Fruit fly (Drosophila melanogaster) whole organism, embryonic: Measurements from ENCODE around the gene Mst89B.

ENCODE experiments used
- Blimp-1 ChIP-seq: fragments of 200-800 bp; sonication (Bioruptor generic); optimal IDR thresholded peaks from 3 replicates; lab custom pipeline; 2018; ENCODE audit warnings: missing biosample characterization, missing genetic modification characterization, mild to moderate bottlenecking, moderate library complexity, missing genetic modification reagents
- BtbVII ChIP-seq: fragments of 200-800 bp; sonication (Bioruptor generic); optimal IDR thresholded peaks from 3 replicates; lab custom pipeline; 2017; ENCODE audit warnings: missing biosample characterization, mild to moderate bottlenecking, missing genetic modification characterization
- C15 ChIP-seq: fragments of 200-800 bp; sonication (Bioruptor generic); IDR thresholded peaks from 3 replicates; pipeline ENCODE4 v1.3.6; 2022; ENCODE audit warnings: missing biosample characterization, missing genetic modification characterization
- CG10209 ChIP-seq: fragments of 200-800 bp; sonication (Bioruptor generic); optimal IDR thresholded peaks from 3 replicates; lab custom pipeline; 2017; ENCODE audit warnings: missing biosample characterization, mild to moderate bottlenecking, missing genetic modification characterization, missing genetic modification reagents
- CG10321 ChIP-seq: fragments of 200-800 bp; sonication (Bioruptor generic); IDR thresholded peaks from 2 replicates; pipeline ENCODE4 v1.3.6; 2022; ENCODE audit warnings: missing biosample characterization, missing genetic modification characterization
- CG12299 ChIP-seq: fragments of 200-800 bp; sonication (Bioruptor generic); optimal IDR thresholded peaks from 2 replicates; lab custom pipeline; 2018; ENCODE audit warnings: missing biosample characterization, mild to moderate bottlenecking, missing genetic modification characterization
- CG1233 ChIP-seq: fragments of 200-800 bp; sonication (Bioruptor generic); optimal IDR thresholded peaks from 4 replicates; lab custom pipeline; 2018; ENCODE audit warnings: missing biosample characterization, mild to moderate bottlenecking, missing genetic modification characterization
- CG13287 ChIP-seq: fragments of 200-800 bp; sonication (Bioruptor generic); IDR thresholded peaks from 2 replicates; pipeline ENCODE4 v1.3.6; 2022; ENCODE audit warnings: missing biosample characterization, missing genetic modification characterization; ENCODE audit not compliant: partially characterized antibody
- CG13296 ChIP-seq: fragments of 200-800 bp; sonication (Bioruptor generic); optimal IDR thresholded peaks from 3 replicates; lab custom pipeline; 2018; ENCODE audit warnings: missing biosample characterization, mild to moderate bottlenecking, missing genetic modification characterization
- CG15269 ChIP-seq: fragments of 200-800 bp; sonication (Bioruptor generic); optimal IDR thresholded peaks from 2 replicates; lab custom pipeline; 2018; ENCODE audit warnings: missing biosample characterization, mild to moderate bottlenecking, missing genetic modification characterization, moderate library complexity
- CG16863 ChIP-seq: fragments of 200-800 bp; sonication (Bioruptor generic); optimal IDR thresholded peaks from 3 replicates; lab custom pipeline; 2016; ENCODE audit warnings: missing biosample characterization, missing genetic modification characterization
- CG17385 ChIP-seq: fragments of 200-800 bp; sonication (Bioruptor generic); optimal IDR thresholded peaks from 3 replicates; lab custom pipeline; 2018; ENCODE audit warnings: missing biosample characterization, mild to moderate bottlenecking, missing genetic modification characterization
- CG17612 ChIP-seq: fragments of 200-800 bp; sonication (Bioruptor generic); IDR thresholded peaks from 2 replicates; pipeline ENCODE4 v1.3.6; 2022; ENCODE audit warnings: missing biosample characterization, missing genetic modification characterization
- CG18011 ChIP-seq: fragments of 200-800 bp; sonication (Bioruptor generic); optimal IDR thresholded peaks from 2 replicates; lab custom pipeline; 2017; ENCODE audit warnings: missing biosample characterization, missing genetic modification characterization, mild to moderate bottlenecking, moderate library complexity, missing genotype
- CG18764 ChIP-seq: fragments of 200-800 bp; sonication (Bioruptor generic); optimal IDR thresholded peaks from 3 replicates; lab custom pipeline; 2016; ENCODE audit warnings: missing biosample characterization, missing genetic modification characterization
- CG2202 ChIP-seq: fragments of 200-800 bp; sonication (Bioruptor generic); optimal IDR thresholded peaks from 2 replicates; lab custom pipeline; 2018; ENCODE audit warnings: missing biosample characterization, mild to moderate bottlenecking, missing genetic modification characterization
- CG2712 ChIP-seq: fragments of 200-800 bp; optimal IDR thresholded peaks from 3 replicates; lab custom pipeline; 2019; ENCODE audit warnings: missing biosample characterization, mild to moderate bottlenecking, missing genetic modification characterization, moderate library complexity
- CG34422 ChIP-seq: fragments of 200-800 bp; sonication (Bioruptor generic); IDR thresholded peaks from 3 replicates; pipeline ENCODE4 v1.3.6; 2022; ENCODE audit warnings: missing biosample characterization, missing genetic modification characterization
- CG4328 ChIP-seq: fragments of 200-800 bp; sonication (Bioruptor generic); optimal IDR thresholded peaks from 3 replicates; lab custom pipeline; 2017; ENCODE audit warnings: missing biosample characterization, missing genetic modification reagents, missing genetic modification characterization
- CG4424 ChIP-seq: fragments of 200-800 bp; sonication (Bioruptor generic); optimal IDR thresholded peaks from 3 replicates; lab custom pipeline; 2016; ENCODE audit warnings: missing biosample characterization, missing genetic modification characterization
- CG6689 ChIP-seq: fragments of 200-800 bp; sonication (Bioruptor generic); IDR thresholded peaks from 2 replicates; pipeline ENCODE4 v1.3.6; 2022; ENCODE audit warnings: missing biosample characterization, missing genetic modification characterization
- CG7271 ChIP-seq: fragments of 200-800 bp; sonication (Bioruptor generic); optimal IDR thresholded peaks from 2 replicates; lab custom pipeline; 2018; ENCODE audit warnings: missing biosample characterization, mild to moderate bottlenecking, missing genetic modification characterization, moderate library complexity
- CG7372 ChIP-seq: fragments of 200-800 bp; sonication (Bioruptor generic); IDR thresholded peaks from 2 replicates; pipeline ENCODE4 v1.3.6; 2022; ENCODE audit warnings: missing biosample characterization, missing genetic modification characterization
- CG8089 ChIP-seq: fragments of 200-800 bp; sonication (Bioruptor generic); optimal IDR thresholded peaks from 3 replicates; lab custom pipeline; 2016; ENCODE audit warnings: missing biosample characterization, missing genetic modification characterization
- CG9876 ChIP-seq: fragments of 200-800 bp; sonication (Bioruptor generic); optimal IDR thresholded peaks from 2 replicates; lab custom pipeline; 2016; ENCODE audit warnings: missing biosample characterization, missing genetic modification characterization
- D ChIP-seq, 2 experiments: fragments of 200-800 bp in 1 of 2; fragments of >200 bp in 1 of 2; sonication (Bioruptor generic) in 1 of 2; optimal IDR thresholded peaks; 2 replicates in 1 of 2; 3 replicates in 1 of 2; lab custom pipeline; 2017; ENCODE audit warnings: mild to moderate bottlenecking in 1 of 2, missing biosample characterization in 1 of 2, missing genetic modification characterization in 1 of 2, missing genetic modification reagents in 1 of 2
- Dfd ChIP-seq, 2 experiments: fragments of >200 bp; optimal IDR thresholded peaks; 2 replicates each; lab custom pipeline; 2017; ENCODE audit warnings: missing biosample characterization in 2 of 2, missing genetic modification characterization in 2 of 2
- Doc3 ChIP-seq: fragments of 200-800 bp; sonication (Bioruptor generic); IDR thresholded peaks from 3 replicates; pipeline ENCODE4 v1.3.6; 2022; ENCODE audit warnings: missing biosample characterization, missing genetic modification characterization; ENCODE audit not compliant: partially characterized antibody
- E2f1 ChIP-seq: fragments of 200-800 bp; sonication (Bioruptor generic); IDR thresholded peaks from 2 replicates; pipeline ENCODE4 v1.3.6; 2022; ENCODE audit warnings: missing biosample characterization, missing genetic modification characterization
- E2f2 ChIP-seq: fragments of 200-800 bp; sonication (Bioruptor generic); IDR thresholded peaks from 2 replicates; pipeline ENCODE4 v1.3.6; 2022; ENCODE audit warnings: missing biosample characterization, missing genetic modification characterization
- Fer1 ChIP-seq: fragments of 200-800 bp; sonication (Bioruptor generic); optimal IDR thresholded peaks from 2 replicates; lab custom pipeline; 2017; ENCODE audit warnings: missing biosample characterization, mild to moderate bottlenecking, missing genetic modification characterization
- HHEX ChIP-seq: fragments of 200-800 bp; sonication (Bioruptor generic); optimal IDR thresholded peaks from 3 replicates; lab custom pipeline; 2017; ENCODE audit warnings: missing biosample characterization, mild to moderate bottlenecking, missing genetic modification characterization, missing genetic modification reagents
- HLH3B ChIP-seq: fragments of 200-800 bp; sonication (Bioruptor generic); IDR thresholded peaks from 2 replicates; pipeline ENCODE4 v1.3.6; 2022; ENCODE audit warnings: missing biosample characterization, missing genetic modification characterization
- HLHmδ ChIP-seq: fragments of 200-800 bp; sonication (Bioruptor generic); optimal IDR thresholded peaks from 2 replicates; lab custom pipeline; 2018; ENCODE audit warnings: missing biosample characterization, mild to moderate bottlenecking, missing genetic modification characterization, moderate library complexity
- Mes4 ChIP-seq: fragments of 200-800 bp; sonication (Bioruptor generic); optimal IDR thresholded peaks from 2 replicates; lab custom pipeline; 2016; ENCODE audit warnings: missing biosample characterization, missing genetic modification characterization
- NC2α ChIP-seq: fragments of 200-800 bp; sonication (Bioruptor generic); optimal IDR thresholded peaks from 2 replicates; lab custom pipeline; 2016; ENCODE audit warnings: missing biosample characterization, missing genetic modification characterization
- Oaz ChIP-seq: fragments of 200-800 bp; sonication (Bioruptor generic); IDR thresholded peaks from 2 replicates; pipeline ENCODE4 v1.3.6; 2022; ENCODE audit warnings: missing biosample characterization, missing genetic modification characterization
- Sin3A ChIP-seq: fragments of >200 bp; optimal IDR thresholded peaks from 2 replicates; lab custom pipeline; 2018
- Sry-δ ChIP-seq: fragments of 200-800 bp; sonication (Bioruptor generic); optimal IDR thresholded peaks from 2 replicates; lab custom pipeline; 2016; ENCODE audit warnings: missing biosample characterization, missing genetic modification characterization
- ac ChIP-seq: fragments of 200-800 bp; sonication (Bioruptor generic); optimal IDR thresholded peaks from 3 replicates; lab custom pipeline; 2017; ENCODE audit warnings: missing biosample characterization, mild to moderate bottlenecking, missing genetic modification characterization
- amos ChIP-seq: fragments of 200-800 bp; sonication (Bioruptor generic); IDR thresholded peaks from 2 replicates; pipeline ENCODE4 v1.3.6; 2022; ENCODE audit warnings: missing biosample characterization, missing genetic modification characterization; ENCODE audit not compliant: partially characterized antibody
- az2 ChIP-seq: fragments of 200-800 bp; sonication (Bioruptor generic); optimal IDR thresholded peaks from 3 replicates; lab custom pipeline; 2016; ENCODE audit warnings: missing biosample characterization, missing genetic modification characterization
- crc ChIP-seq: fragments of 200-800 bp; sonication (Bioruptor generic); optimal IDR thresholded peaks from 2 replicates; lab custom pipeline; 2016; ENCODE audit warnings: missing biosample characterization, missing genetic modification characterization
- dimm ChIP-seq: fragments of 200-800 bp; sonication (Bioruptor generic); IDR thresholded peaks from 2 replicates; pipeline ENCODE4 v1.3.6; 2022; ENCODE audit warnings: missing biosample characterization, missing genetic modification characterization
- gro ChIP-seq: fragments of 200-800 bp; sonication (Bioruptor generic); optimal IDR thresholded peaks from 2 replicates; lab custom pipeline; 2016; ENCODE audit warnings: missing biosample characterization, missing genetic modification characterization
- gt ChIP-seq: fragments of 200-800 bp; sonication (Bioruptor generic); IDR thresholded peaks from 2 replicates; pipeline ENCODE4 v1.3.6; 2022; ENCODE audit warnings: missing biosample characterization, missing genetic modification characterization
- jumu ChIP-seq: fragments of 200-800 bp; sonication (Bioruptor generic); optimal IDR thresholded peaks from 3 replicates; lab custom pipeline; 2016; ENCODE audit warnings: missing biosample characterization, missing genetic modification characterization
- pnt ChIP-seq: fragments of 200-800 bp; sonication (Bioruptor generic); optimal IDR thresholded peaks from 3 replicates; lab custom pipeline; 2016; ENCODE audit warnings: missing biosample characterization, missing genetic modification characterization
- ro ChIP-seq: fragments of 200-800 bp; sonication (Bioruptor generic); IDR thresholded peaks from 2 replicates; pipeline ENCODE4 v1.3.6; 2022; ENCODE audit warnings: missing biosample characterization, missing genetic modification characterization
- wek ChIP-seq: fragments of 200-800 bp; sonication (Bioruptor generic); optimal IDR thresholded peaks from 3 replicates; lab custom pipeline; 2018; ENCODE audit warnings: missing biosample characterization, mild to moderate bottlenecking, missing genetic modification characterization, moderate library complexity

The Mst89B gene

DNA sequence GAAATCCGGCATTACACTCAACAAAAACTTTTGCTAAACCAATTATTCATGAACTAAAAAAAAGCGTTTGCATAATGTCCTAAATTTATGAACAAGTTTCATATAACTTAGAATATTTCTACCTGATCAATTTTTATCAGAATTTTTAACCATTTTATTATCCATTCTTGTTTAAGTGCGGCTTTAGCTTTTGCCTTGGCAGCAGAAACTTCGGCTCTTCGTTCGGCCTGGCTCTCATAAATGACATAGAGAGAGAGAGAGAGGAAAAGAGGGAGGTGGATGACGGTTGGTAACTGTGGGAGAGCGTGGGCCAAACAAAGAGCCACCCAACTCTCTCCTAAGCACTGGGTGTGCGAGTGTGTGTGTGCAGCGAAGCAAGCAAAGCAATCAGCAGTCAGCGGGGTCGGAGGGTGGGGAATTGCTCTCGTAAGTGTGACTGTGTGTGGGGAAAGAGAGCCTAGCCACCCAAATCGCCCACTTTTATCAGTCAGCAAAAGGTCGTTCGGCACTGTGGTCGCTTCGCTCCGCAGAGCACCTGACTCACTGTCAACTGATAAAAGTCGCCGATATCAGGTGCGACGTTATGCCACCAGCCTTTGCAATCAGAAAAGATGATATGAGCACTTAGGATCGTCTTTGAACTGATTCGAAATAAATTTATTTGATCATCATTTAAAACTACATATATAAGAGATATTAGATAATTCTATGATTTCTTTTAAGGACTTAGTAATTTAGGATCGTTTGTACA, 42.2 kb upstream of the Mst89B start (continued):
- peak; percentile 74 for TF ChIP-seq wek (GFP tag; lab: Kevin White, UChicago)
- no peak for TF ChIP-seq CG34422 (GFP tag; lab: Robert Waterston, UW)
- TF ChIP-seq HHEX (GFP tag; lab: Kevin White, UChicago) = peak; percentile 97
- peak; percentile 3 for TF ChIP-seq HLHmδ (GFP tag; lab: Kevin White, UChicago)
- no peak for TF ChIP-seq E2f2 (GFP tag; lab: Robert Waterston, UW)
- peak; percentile 97 for TF ChIP-seq gro (GFP tag; lab: Kevin White, UChicago)
- peak; percentile 71 for TF ChIP-seq CG4328
- TF ChIP-seq C15 (GFP tag; lab: Robert Waterston, UW) = no peak
- peak; percentile 98 for TF ChIP-seq CG4424 (GFP tag; lab: Kevin White, UChicago)
- no peak for TF ChIP-seq Sin3A
- peak; percentile 99 for TF ChIP-seq Fer1
- no peak for TF ChIP-seq CG13287 (GFP tag; lab: Robert Waterston, UW)
- peak; percentile 98 for TF ChIP-seq jumu (GFP tag; lab: Kevin White, UChicago)
- TF ChIP-seq CG18764 = peak; percentile 96
- TF ChIP-seq Mes4 (GFP tag; lab: Kevin White, UChicago) = peak; percentile 97
- peak; percentile 94 for TF ChIP-seq CG8089 (GFP tag; lab: Kevin White, UChicago)
- TF ChIP-seq crc (GFP tag; lab: Kevin White, UChicago) = peak; percentile 95
- peak; percentile 98 for TF ChIP-seq CG12299 (tag; lab: Kevin White, UChicago)
- peak; percentile 98 for TF ChIP-seq Blimp-1 (GFP tag; lab: Kevin White, UChicago)
- peak; percentile 97 for TF ChIP-seq CG16863 (GFP tag; lab: Kevin White, UChicago)
- TF ChIP-seq D (optimal IDR thresholded peaks at IDR 0.05; lab: Kevin White, UChicago) = no peak
- TF ChIP-seq D (GFP tag; optimal IDR thresholded peaks at IDR 0.05; lab: Kevin White, UChicago) = peak; percentile 97
- peak; percentile 91 for TF ChIP-seq CG7271 (tag; lab: Kevin White, UChicago)
- peak; percentile 75 for TF ChIP-seq Sry-δ (GFP tag; lab: Kevin White, UChicago)
- no peak for TF ChIP-seq HLH3B
- no peak for TF ChIP-seq gt
- TF ChIP-seq ac (GFP tag; lab: Kevin White, UChicago) = peak; percentile 77
- peak; percentile 97 for TF ChIP-seq CG10209 (GFP tag; lab: Kevin White, UChicago)
- no peak for TF ChIP-seq Oaz (GFP tag; lab: Robert Waterston, UW)
- TF ChIP-seq pnt (GFP tag; lab: Kevin White, UChicago) = peak; percentile 97
- no peak for TF ChIP-seq CG17612 (GFP tag; lab: Robert Waterston, UW)
- peak; percentile 97 for TF ChIP-seq BtbVII (GFP tag; lab: Kevin White, UChicago)
- TF ChIP-seq amos (GFP tag; lab: Robert Waterston, UW) = no peak
- no peak for TF ChIP-seq E2f1 (GFP tag; lab: Robert Waterston, UW)
- peak; percentile 88 for TF ChIP-seq CG18011 (GFP tag; lab: Kevin White, UChicago)
- TF ChIP-seq Doc3 (GFP tag; lab: Robert Waterston, UW) = no peak
- TF ChIP-seq CG7372 (GFP tag; lab: Robert Waterston, UW) = no peak
- peak; percentile 98 for TF ChIP-seq CG15269 (tag; lab: Kevin White, UChicago)
- TF ChIP-seq az2 (GFP tag; lab: Kevin White, UChicago) = peak; percentile 97
- TF ChIP-seq NC2α = peak; percentile 96
- no peak for TF ChIP-seq Dfd (GFP tag; optimal IDR thresholded peaks at IDR 0.05; lab: Kevin White, UChicago)
- TF ChIP-seq ro (GFP tag; lab: Robert Waterston, UW) = no peak
- peak; percentile 97 for TF ChIP-seq CG17385
- TF ChIP-seq dimm = no peak
- peak; percentile 98 for TF ChIP-seq CG13296
- no peak for TF ChIP-seq CG10321 (GFP tag; lab: Robert Waterston, UW)
- peak; percentile 97 for TF ChIP-seq CG1233 (GFP tag; lab: Kevin White, UChicago)
- peak; percentile 83 for TF ChIP-seq CG9876 (GFP tag; lab: Kevin White, UChicago)
- TF ChIP-seq CG6689 (GFP tag; lab: Robert Waterston, UW) = no peak
- peak; percentile 97 for TF ChIP-seq CG2202 (tag; lab: Kevin White, UChicago)
- TF ChIP-seq CG2712 (tag; lab: Kevin White, UChicago) = peak; percentile 99
